Worm (Caenorhabditis elegans): Measurements from ENCODE around the gene cwf-19L1.

DNA sequence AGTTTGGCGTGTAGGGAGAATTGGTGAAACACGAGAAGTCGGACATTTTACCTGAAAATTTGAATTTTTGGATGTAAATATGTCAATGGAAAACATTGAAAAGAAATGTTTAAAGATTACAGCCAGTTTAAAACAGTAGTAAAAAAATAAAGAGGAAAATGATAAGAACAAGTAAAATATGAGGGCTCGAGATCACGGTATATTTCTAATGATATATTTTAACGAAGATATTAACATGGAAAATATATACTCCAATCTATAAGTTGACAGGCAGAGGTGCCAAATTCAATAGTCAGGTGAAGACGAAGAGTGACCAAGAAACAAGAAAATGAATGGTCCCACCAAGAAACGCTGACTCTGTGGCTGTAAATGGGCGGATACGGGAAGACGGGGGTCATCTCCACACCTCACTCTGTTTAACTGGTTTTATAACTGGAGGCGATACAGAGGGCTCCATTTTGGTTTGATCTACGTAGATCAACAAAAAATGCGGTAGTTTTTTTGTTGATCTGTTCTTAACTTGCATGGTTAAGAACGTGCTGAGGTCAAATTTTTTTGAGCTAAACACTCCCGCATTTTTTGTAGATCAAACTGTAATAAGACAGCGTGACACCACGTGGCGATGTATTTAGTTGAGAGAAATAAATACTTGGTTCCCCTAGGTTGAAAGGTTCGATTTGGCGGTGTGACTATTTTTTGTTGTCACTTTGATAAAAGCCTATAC, 12.7 kb downstream of the cwf-19L1 start, which contains the start of gene ceh-49:
- TF ChIP-seq nhr-77 (tag; optimal IDR thresholded peaks at IDR 0.05) (no peak), ama-1 (optimal IDR thresholded peaks at IDR 0.05) (no peak), nhr-11 (tag; optimal IDR thresholded peaks at IDR 0.05) (no peak), unc-39 (tag; optimal IDR thresholded peaks at IDR 0.05) (no peak), lin-13 (GFP tag; optimal IDR thresholded peaks at IDR 0.05) (no peak), ztf-4 (tag; optimal IDR thresholded peaks at IDR 0.05) (no peak), lin-39 (tag; optimal IDR thresholded peaks at IDR 0.05) (no peak), unc-55 (GFP tag; optimal IDR thresholded peaks at IDR 0.05) (no peak), elt-3 (tag; optimal IDR thresholded peaks at IDR 0.05) (no peak), elt-1 (tag; optimal IDR thresholded peaks at IDR 0.05) (no peak), lsy-2 (tag; optimal IDR thresholded peaks at IDR 0.05) (no peak), lin-11 (tag; optimal IDR thresholded peaks at IDR 0.05) (no peak), mdl-1 (tag; optimal IDR thresholded peaks at IDR 0.05) (no peak)
